Fruit fly (Drosophila melanogaster) whole organism, adult: ENCODE data around the gene Vha13.

Experiments used
- CG11617 ChIP-seq: fragments of 200-800 bp; sonication (Bioruptor generic); optimal IDR thresholded peaks from 2 replicates; lab custom pipeline; 2017; ENCODE audit warnings: mild to moderate bottlenecking, missing biosample characterization, missing genetic modification reagents, missing genetic modification characterization
- CG12768 ChIP-seq: fragments of 200-800 bp; sonication (Bioruptor generic); optimal IDR thresholded peaks from 2 replicates; lab custom pipeline; 2017; ENCODE audit warnings: missing biosample characterization, missing genetic modification characterization, mild to moderate bottlenecking, moderate library complexity, missing genetic modification reagents
- CG1620 ChIP-seq: fragments of 200-800 bp; sonication (Bioruptor generic); optimal IDR thresholded peaks from 2 replicates; lab custom pipeline; 2016; ENCODE audit warnings: missing biosample characterization, missing genetic modification characterization
- CG33017 ChIP-seq: fragments of 200-800 bp; sonication (Bioruptor generic); optimal IDR thresholded peaks from 2 replicates; lab custom pipeline; 2018; ENCODE audit warnings: missing biosample characterization, mild to moderate bottlenecking, missing genetic modification characterization, moderate library complexity
- CG5204 ChIP-seq: fragments of 200-800 bp; sonication (Bioruptor generic); optimal IDR thresholded peaks from 2 replicates; lab custom pipeline; 2016; ENCODE audit warnings: missing biosample characterization, missing genetic modification characterization
- CG7101 ChIP-seq: fragments of 200-800 bp; sonication (Bioruptor generic); optimal IDR thresholded peaks from 2 replicates; lab custom pipeline; 2018; ENCODE audit warnings: missing biosample characterization, mild to moderate bottlenecking, missing genetic modification characterization, moderate library complexity
- Clk ChIP-seq: fragments of 200-800 bp; sonication (Bioruptor generic); optimal IDR thresholded peaks from 2 replicates; lab custom pipeline; 2017; ENCODE audit warnings: missing biosample characterization, missing genetic modification characterization
- Hr96 ChIP-seq: fragments of 200-800 bp; sonication (Bioruptor generic); optimal IDR thresholded peaks from 2 replicates; lab custom pipeline; 2016; ENCODE audit warnings: missing biosample characterization, missing genetic modification characterization
- Mnt ChIP-seq: fragments of 200-800 bp; sonication (Bioruptor generic); optimal IDR thresholded peaks from 2 replicates; lab custom pipeline; 2016; ENCODE audit warnings: missing biosample characterization, mild to moderate bottlenecking, missing genetic modification characterization
- bab1 ChIP-seq: fragments of 200-800 bp; sonication (Bioruptor generic); optimal IDR thresholded peaks from 3 replicates; lab custom pipeline; 2019; ENCODE audit warnings: missing biosample characterization, mild to moderate bottlenecking, missing genetic modification characterization, moderate library complexity
- cic ChIP-seq: fragments of 200-800 bp; sonication (Bioruptor generic); optimal IDR thresholded peaks from 2 replicates; lab custom pipeline; 2017; ENCODE audit warnings: missing biosample characterization, mild to moderate bottlenecking, missing genetic modification characterization, moderate library complexity
- kay ChIP-seq: fragments of 200-800 bp; sonication (Bioruptor generic); peaks from one replicate; lab custom pipeline; 2016; ENCODE audit warnings: missing biosample characterization, missing genetic modification characterization, borderline replicate concordance
- ovo ChIP-seq: fragments of 200-800 bp; sonication (Bioruptor generic); optimal IDR thresholded peaks from 2 replicates; lab custom pipeline; 2016; ENCODE audit warnings: missing biosample characterization, missing genetic modification characterization
- toe ChIP-seq: fragments of 200-800 bp; sonication (Bioruptor generic); optimal IDR thresholded peaks from 2 replicates; lab custom pipeline; 2016; ENCODE audit warnings: missing biosample characterization, missing genetic modification characterization

The Vha13 gene

dm6 chr3R:19598855-19599254, 45.3 kb downstream of the Vha13 start, which contains the start of gene Cpr92A:
Gene Cpr92A, minus strand, starts transcription at chr3R:19598955.
- no peak for TF ChIP-seq CG7101 (tag; lab: Kevin White, UChicago)
- no peak for TF ChIP-seq Clk (GFP tag; lab: Kevin White, UChicago)
- no peak for TF ChIP-seq ovo (GFP tag; lab: Kevin White, UChicago)
- no peak for TF ChIP-seq CG12768 (GFP tag; lab: Kevin White, UChicago)
- no peak for TF ChIP-seq Hr96 (GFP tag; lab: Kevin White, UChicago)
- no peak for TF ChIP-seq cic
- TF ChIP-seq CG33017 (tag; lab: Kevin White, UChicago): no peak
- TF ChIP-seq kay: no peak
- no peak for TF ChIP-seq bab1 (GFP tag; lab: Kevin White, UChicago)
- TF ChIP-seq Mnt (GFP tag; lab: Kevin White, UChicago): no peak
- TF ChIP-seq CG11617: no peak
- TF ChIP-seq CG1620 (GFP tag; lab: Kevin White, UChicago): no peak
- TF ChIP-seq CG5204: no peak
- TF ChIP-seq toe (GFP tag; lab: Kevin White, UChicago): no peak
